Fruit fly (Drosophila melanogaster) whole organism, adult: ENCODE data around the gene Tpst.

Source experiments
- CG11617 ChIP-seq: fragments of 200-800 bp; sonication (Bioruptor generic); optimal IDR thresholded peaks from 2 replicates; lab custom pipeline; 2017; ENCODE audit warnings: mild to moderate bottlenecking, missing biosample characterization, missing genetic modification reagents, missing genetic modification characterization
- CG12768 ChIP-seq: fragments of 200-800 bp; sonication (Bioruptor generic); optimal IDR thresholded peaks from 2 replicates; lab custom pipeline; 2017; ENCODE audit warnings: missing biosample characterization, missing genetic modification characterization, mild to moderate bottlenecking, moderate library complexity, missing genetic modification reagents
- CG14711 ChIP-seq: fragments of 200-800 bp; sonication (Bioruptor generic); optimal IDR thresholded peaks from 2 replicates; lab custom pipeline; 2018; ENCODE audit warnings: missing biosample characterization, mild to moderate bottlenecking, missing genetic modification characterization, moderate library complexity
- CG1620 ChIP-seq: fragments of 200-800 bp; sonication (Bioruptor generic); optimal IDR thresholded peaks from 2 replicates; lab custom pipeline; 2016; ENCODE audit warnings: missing biosample characterization, missing genetic modification characterization
- CG33017 ChIP-seq: fragments of 200-800 bp; sonication (Bioruptor generic); optimal IDR thresholded peaks from 2 replicates; lab custom pipeline; 2018; ENCODE audit warnings: missing biosample characterization, mild to moderate bottlenecking, missing genetic modification characterization, moderate library complexity
- CG5204 ChIP-seq: fragments of 200-800 bp; sonication (Bioruptor generic); optimal IDR thresholded peaks from 2 replicates; lab custom pipeline; 2016; ENCODE audit warnings: missing biosample characterization, missing genetic modification characterization
- CG7045 ChIP-seq: fragments of 200-800 bp; sonication (Bioruptor generic); optimal IDR thresholded peaks from 2 replicates; lab custom pipeline; 2017; ENCODE audit warnings: missing biosample characterization, mild to moderate bottlenecking, missing genetic modification characterization
- CG7101 ChIP-seq: fragments of 200-800 bp; sonication (Bioruptor generic); optimal IDR thresholded peaks from 2 replicates; lab custom pipeline; 2018; ENCODE audit warnings: missing biosample characterization, mild to moderate bottlenecking, missing genetic modification characterization, moderate library complexity
- Clk ChIP-seq: fragments of 200-800 bp; sonication (Bioruptor generic); optimal IDR thresholded peaks from 2 replicates; lab custom pipeline; 2017; ENCODE audit warnings: missing biosample characterization, missing genetic modification characterization
- Crg-1 ChIP-seq: fragments of 200-800 bp; sonication (Bioruptor generic); optimal IDR thresholded peaks from 2 replicates; lab custom pipeline; 2016; ENCODE audit warnings: missing biosample characterization, missing genetic modification characterization
- Hr96 ChIP-seq: fragments of 200-800 bp; sonication (Bioruptor generic); optimal IDR thresholded peaks from 2 replicates; lab custom pipeline; 2016; ENCODE audit warnings: missing biosample characterization, missing genetic modification characterization
- Mnt ChIP-seq: fragments of 200-800 bp; sonication (Bioruptor generic); optimal IDR thresholded peaks from 2 replicates; lab custom pipeline; 2016; ENCODE audit warnings: missing biosample characterization, mild to moderate bottlenecking, missing genetic modification characterization
- bab1 ChIP-seq: fragments of 200-800 bp; sonication (Bioruptor generic); optimal IDR thresholded peaks from 3 replicates; lab custom pipeline; 2019; ENCODE audit warnings: missing biosample characterization, mild to moderate bottlenecking, missing genetic modification characterization, moderate library complexity
- cic ChIP-seq: fragments of 200-800 bp; sonication (Bioruptor generic); optimal IDR thresholded peaks from 2 replicates; lab custom pipeline; 2017; ENCODE audit warnings: missing biosample characterization, mild to moderate bottlenecking, missing genetic modification characterization, moderate library complexity
- cnc ChIP-seq, 2 experiments: fragments of >200 bp; optimal IDR thresholded peaks; 2 replicates each; lab custom pipeline; 2017
- kay ChIP-seq: fragments of 200-800 bp; sonication (Bioruptor generic); peaks from one replicate; lab custom pipeline; 2016; ENCODE audit warnings: missing biosample characterization, missing genetic modification characterization, borderline replicate concordance
- ovo ChIP-seq: fragments of 200-800 bp; sonication (Bioruptor generic); optimal IDR thresholded peaks from 2 replicates; lab custom pipeline; 2016; ENCODE audit warnings: missing biosample characterization, missing genetic modification characterization
- pad ChIP-seq: fragments of 200-800 bp; sonication (Bioruptor generic); optimal IDR thresholded peaks from 3 replicates; lab custom pipeline; 2017; ENCODE audit warnings: missing biosample characterization, missing genetic modification characterization, mild to moderate bottlenecking, moderate library complexity, missing genetic modification reagents
- tj ChIP-seq: fragments of 200-800 bp; sonication (Bioruptor generic); optimal IDR thresholded peaks from 3 replicates; lab custom pipeline; 2017; ENCODE audit warnings: missing biosample characterization, mild to moderate bottlenecking, missing genetic modification characterization, moderate library complexity
- toe ChIP-seq: fragments of 200-800 bp; sonication (Bioruptor generic); optimal IDR thresholded peaks from 2 replicates; lab custom pipeline; 2016; ENCODE audit warnings: missing biosample characterization, missing genetic modification characterization

Tpst gene

dm6 chrX:13556172-13556571 is 7.5 kb upstream of the Tpst start, which contains the start of gene CG32631:
CG32631 (plus strand) TSS chrX:13556472.
- TF ChIP-seq CG1620 (GFP tag; lab: Kevin White, UChicago): no peak
- no peak for TF ChIP-seq CG11617 (GFP tag; lab: Kevin White, UChicago)
- no peak for TF ChIP-seq CG12768 (GFP tag; lab: Kevin White, UChicago)

DNA sequence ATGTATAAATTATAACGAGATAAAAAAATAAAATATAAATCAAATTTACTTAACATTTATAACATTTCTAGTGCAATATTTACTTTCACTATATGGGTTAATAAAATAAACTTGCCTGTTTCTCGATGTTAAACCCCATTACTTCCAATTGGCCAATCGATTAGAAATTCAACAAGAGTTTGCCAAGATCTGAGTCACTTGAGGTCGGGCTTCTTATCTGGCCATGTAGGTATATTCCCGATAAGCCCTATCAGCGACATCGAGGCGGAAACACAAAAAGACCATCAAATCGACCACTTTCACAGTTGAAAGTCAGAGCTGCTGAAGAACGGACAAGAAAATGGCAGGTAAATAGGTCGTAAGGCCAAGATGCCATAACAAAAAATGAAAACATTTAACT is 2.3 kb upstream of the Tpst start, which contains the start of gene CG32633:
TSS of gene CG32633 (plus strand) at position 301 of the 400 bp plus-strand sequence.
- no peak for TF ChIP-seq tj (GFP tag; lab: Kevin White, UChicago)
- no peak for TF ChIP-seq cnc (optimal IDR thresholded peaks at IDR 0.05; lab: Kevin White, UChicago)
- TF ChIP-seq toe (GFP tag; lab: Kevin White, UChicago): no peak

dm6 chrX:13563042-13563441 is 581 bp upstream of the Tpst start:
- TF ChIP-seq Hr96 (no peak), CG12768 (GFP tag; lab: Kevin White, UChicago) (no peak), ovo (GFP tag; lab: Kevin White, UChicago) (no peak), tj (GFP tag; lab: Kevin White, UChicago) (no peak), cnc (optimal IDR thresholded peaks at IDR 0.05; lab: Kevin White, UChicago) (no peak), cic (GFP tag; lab: Kevin White, UChicago) (no peak), kay (GFP tag; lab: Kevin White, UChicago) (peak; percentile 54), Clk (GFP tag; lab: Kevin White, UChicago) (no peak)

DNA sequence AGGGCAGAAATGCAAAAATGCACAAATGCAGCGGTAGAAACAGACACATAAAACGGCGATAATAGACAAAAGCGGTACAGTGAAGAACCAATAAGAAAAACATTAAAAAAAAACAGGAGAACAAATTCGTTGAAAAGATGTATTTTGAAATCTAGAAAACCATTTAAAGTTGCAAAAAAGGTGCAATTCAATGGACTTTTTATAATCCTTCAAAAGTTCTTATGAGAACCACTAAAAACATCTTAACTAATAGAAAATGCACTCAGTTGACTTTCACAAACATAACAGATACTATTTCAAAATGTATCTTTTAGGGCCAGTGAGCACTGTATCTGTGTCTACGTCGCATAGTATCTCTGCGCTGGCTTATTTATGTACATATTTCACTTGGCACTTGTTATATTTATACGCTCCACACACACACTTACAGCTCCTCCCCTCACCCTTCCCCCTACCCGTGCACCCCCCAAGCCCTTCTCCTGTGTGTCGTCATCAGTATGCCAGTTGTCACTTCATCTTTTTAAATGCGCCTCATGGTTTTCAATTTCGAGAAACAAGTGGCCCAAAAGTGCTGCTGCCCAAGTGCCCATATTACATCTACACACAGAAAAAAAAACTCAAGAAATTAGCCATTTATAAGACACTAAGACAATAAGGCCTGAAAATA is 2.0 kb downstream of the Tpst start:
- TF ChIP-seq ovo (GFP tag; lab: Kevin White, UChicago) (no peak), tj (GFP tag; lab: Kevin White, UChicago) (peak; percentile 45), kay (GFP tag; lab: Kevin White, UChicago) (no peak), bab1 (GFP tag; lab: Kevin White, UChicago) (peak; percentile 39), CG12768 (GFP tag; lab: Kevin White, UChicago) (no peak), pad (no peak), cnc (optimal IDR thresholded peaks at IDR 0.05; lab: Kevin White, UChicago) (no peak), CG7045 (GFP tag; lab: Kevin White, UChicago) (no peak), CG7101 (peak; percentile 11), toe (GFP tag; lab: Kevin White, UChicago) (peak; percentile 5), Crg-1 (GFP tag; lab: Kevin White, UChicago) (no peak), Clk (GFP tag; lab: Kevin White, UChicago) (no peak), CG5204 (GFP tag; lab: Kevin White, UChicago) (no peak), Hr96 (no peak), CG14711 (tag; lab: Kevin White, UChicago) (no peak)

DNA sequence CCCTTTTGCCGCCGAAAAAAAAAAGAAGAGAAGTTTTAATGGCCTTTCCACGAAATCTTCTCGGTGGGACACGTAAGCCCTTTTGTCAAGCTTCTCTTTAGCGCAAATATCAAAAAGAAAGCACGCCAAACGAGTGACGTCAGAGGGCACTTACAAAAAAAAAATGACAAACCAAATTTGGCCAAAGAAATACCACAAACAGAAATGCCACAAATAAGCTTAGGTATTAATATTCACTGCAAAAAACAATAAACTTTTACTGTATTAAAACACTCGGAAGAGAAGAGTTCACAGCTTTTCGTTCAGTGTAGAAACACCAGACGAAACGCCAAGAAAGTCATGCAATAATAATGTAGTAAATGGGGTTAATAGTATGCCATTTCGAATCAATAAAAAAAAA is 4.5 kb downstream of the Tpst start:
- TF ChIP-seq CG14711 (tag; lab: Kevin White, UChicago): peak; percentile 67
- no peak for TF ChIP-seq toe (GFP tag; lab: Kevin White, UChicago)
- TF ChIP-seq CG12768 (GFP tag; lab: Kevin White, UChicago): no peak
- TF ChIP-seq CG7045 (GFP tag; lab: Kevin White, UChicago): no peak
- no peak for TF ChIP-seq ovo (GFP tag; lab: Kevin White, UChicago)
- no peak for TF ChIP-seq Hr96
- no peak for TF ChIP-seq Crg-1 (GFP tag; lab: Kevin White, UChicago)
- TF ChIP-seq tj (GFP tag; lab: Kevin White, UChicago): no peak
- no peak for TF ChIP-seq cnc (optimal IDR thresholded peaks at IDR 0.05; lab: Kevin White, UChicago)
- no peak for TF ChIP-seq cic (GFP tag; lab: Kevin White, UChicago)
- TF ChIP-seq CG7101: peak; percentile 47
- peak; percentile 0 for TF ChIP-seq CG33017
- TF ChIP-seq Mnt (GFP tag; lab: Kevin White, UChicago): peak; percentile 12
- TF ChIP-seq kay (GFP tag; lab: Kevin White, UChicago): no peak
- TF ChIP-seq CG11617 (GFP tag; lab: Kevin White, UChicago): no peak
- no peak for TF ChIP-seq Clk (GFP tag; lab: Kevin White, UChicago)
- peak; percentile 45 for TF ChIP-seq CG1620 (GFP tag; lab: Kevin White, UChicago)
- peak; percentile 11 for TF ChIP-seq CG5204 (GFP tag; lab: Kevin White, UChicago)
- peak; percentile 86 for TF ChIP-seq bab1 (GFP tag; lab: Kevin White, UChicago)
- TF ChIP-seq pad: peak; percentile 31

DNA sequence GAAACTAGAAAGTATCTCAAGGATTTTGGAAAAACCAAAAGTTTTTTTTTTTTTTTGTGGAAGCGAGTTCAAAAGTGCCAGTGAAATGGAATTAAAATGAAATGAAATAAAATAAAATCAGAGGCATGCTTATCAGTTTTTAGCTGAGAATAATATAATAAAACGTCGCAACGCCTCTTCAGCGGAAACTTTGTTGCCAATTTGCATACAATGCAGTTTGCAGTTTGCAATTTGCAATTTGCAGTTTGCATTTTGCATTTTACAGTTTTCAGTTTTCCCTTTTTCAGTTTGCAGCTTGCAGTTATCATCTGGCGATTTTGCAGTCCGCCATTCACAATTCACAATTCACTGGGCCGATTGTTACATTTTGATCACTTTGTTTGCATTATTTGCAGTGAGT is 5.2 kb downstream of the Tpst start:
- TF ChIP-seq cic (GFP tag; lab: Kevin White, UChicago): no peak
- no peak for TF ChIP-seq CG1620 (GFP tag; lab: Kevin White, UChicago)
- TF ChIP-seq Hr96: no peak
- no peak for TF ChIP-seq kay (GFP tag; lab: Kevin White, UChicago)
- TF ChIP-seq CG14711 (tag; lab: Kevin White, UChicago): no peak
- TF ChIP-seq pad: no peak
- peak; percentile 96 for TF ChIP-seq tj (GFP tag; lab: Kevin White, UChicago)

DNA sequence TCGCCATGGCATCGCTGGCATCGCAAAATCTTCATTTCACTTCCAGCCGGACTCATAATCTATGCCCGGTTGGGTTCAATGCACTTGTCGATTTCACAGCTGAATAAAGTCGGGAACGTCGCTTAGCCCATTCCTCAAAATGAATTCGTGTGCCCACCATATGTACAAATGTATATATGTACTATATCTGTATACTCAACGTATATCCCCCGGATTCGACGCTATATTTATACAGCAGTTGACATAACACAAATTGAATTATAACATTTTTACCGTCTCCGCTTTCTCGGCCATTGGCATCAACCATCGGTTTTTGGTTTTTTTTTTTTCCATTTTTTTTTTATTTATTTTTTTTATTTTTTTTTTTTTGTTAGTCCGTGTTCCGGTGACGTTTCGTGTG is 6.6 kb downstream of the Tpst start:
- TF ChIP-seq Mnt (GFP tag; lab: Kevin White, UChicago) (no peak), CG1620 (GFP tag; lab: Kevin White, UChicago) (peak; percentile 15), kay (GFP tag; lab: Kevin White, UChicago) (peak; percentile 22), ovo (GFP tag; lab: Kevin White, UChicago) (no peak), tj (GFP tag; lab: Kevin White, UChicago) (no peak), Clk (GFP tag; lab: Kevin White, UChicago) (no peak), CG12768 (GFP tag; lab: Kevin White, UChicago) (no peak), cnc (optimal IDR thresholded peaks at IDR 0.05; lab: Kevin White, UChicago) (no peak), cic (GFP tag; lab: Kevin White, UChicago) (no peak), CG14711 (tag; lab: Kevin White, UChicago) (no peak), CG5204 (GFP tag; lab: Kevin White, UChicago) (no peak), bab1 (GFP tag; lab: Kevin White, UChicago) (no peak), Crg-1 (GFP tag; lab: Kevin White, UChicago) (no peak)
